Worm (Caenorhabditis elegans): ENCODE measurements around the gene M117.1.

Gene M117.1

DNA sequence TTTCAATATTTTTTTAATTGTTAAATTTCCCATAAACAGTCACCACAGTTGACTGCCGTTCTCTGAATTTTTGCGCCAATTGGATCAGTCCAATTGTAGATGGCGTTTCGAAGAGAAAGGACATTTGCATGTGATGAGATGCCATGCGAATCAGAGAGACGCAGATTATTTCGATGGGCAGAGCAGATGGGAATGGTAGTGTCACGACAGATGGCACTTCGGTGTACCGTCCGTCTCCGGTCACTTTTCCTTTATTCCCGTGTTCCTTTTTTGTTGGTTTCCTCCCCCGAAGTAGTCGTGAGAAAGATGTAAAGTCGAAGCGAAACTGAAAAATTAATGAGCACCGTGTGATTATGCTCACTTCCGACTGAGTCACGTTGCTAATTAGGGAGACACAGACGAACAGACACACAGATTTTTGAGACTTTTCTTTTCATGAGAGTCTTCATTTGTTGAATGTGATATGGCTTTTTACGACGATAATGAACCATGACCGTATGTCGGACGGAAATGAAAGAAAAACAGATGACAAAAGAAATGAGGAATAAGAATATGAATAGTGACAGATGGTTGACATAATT, 53.7 kb downstream of the M117.1 start:
- no peak for TF ChIP-seq jun-1 (tag; optimal IDR thresholded peaks at IDR 0.05)
- TF ChIP-seq nhr-47 (tag; optimal IDR thresholded peaks at IDR 0.05) = peak; percentile 20
- peak; percentile 29 for TF ChIP-seq fkh-8 (tag; optimal IDR thresholded peaks at IDR 0.05)
- peak; percentile 6 for TF ChIP-seq egl-13 (tag; optimal IDR thresholded peaks at IDR 0.05)
- TF ChIP-seq unc-86 (tag; optimal IDR thresholded peaks at IDR 0.05) = peak; percentile 58
- no peak for TF ChIP-seq pqm-1 (tag; optimal IDR thresholded peaks at IDR 0.05)
- peak; percentile 65 for TF ChIP-seq lin-14 (GFP tag; optimal IDR thresholded peaks at IDR 0.05)
- TF ChIP-seq dsc-1 (tag; optimal IDR thresholded peaks at IDR 0.05) = peak; percentile 73
- TF ChIP-seq ztf-11 (tag; optimal IDR thresholded peaks at IDR 0.05) = peak in 1 of 2 experiments; percentile 45
- no peak for TF ChIP-seq efl-1 (optimal IDR thresholded peaks at IDR 0.05)
- no peak for TF ChIP-seq efl-1 (GFP tag; optimal IDR thresholded peaks at IDR 0.05 in 1 of 2)

DNA sequence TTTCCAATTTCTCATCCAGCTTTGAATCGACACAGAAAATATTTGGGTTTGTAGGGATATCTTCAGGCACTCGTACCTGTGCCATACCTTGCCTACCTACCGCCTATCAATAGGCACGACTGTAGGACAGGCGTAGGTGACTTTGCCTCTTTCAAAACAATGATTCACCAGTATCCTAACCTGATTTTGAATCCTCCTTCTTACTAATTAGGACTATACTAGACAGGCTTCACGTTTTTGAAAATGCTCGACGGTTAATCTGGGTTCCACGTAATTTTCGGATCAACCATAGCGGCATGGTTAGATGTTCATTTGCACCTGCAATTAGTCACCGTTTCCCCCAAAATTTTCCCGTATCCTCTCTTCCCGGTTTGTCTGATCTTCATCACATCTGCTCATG, 54.4 kb downstream of the M117.1 start:
- no peak for TF ChIP-seq ceh-63 (GFP tag; optimal IDR thresholded peaks at IDR 0.05)
- TF ChIP-seq tlp-1 (tag; optimal IDR thresholded peaks at IDR 0.05) = no peak
- TF ChIP-seq nhr-71 (tag; optimal IDR thresholded peaks at IDR 0.05) = no peak
- no peak for TF ChIP-seq nhr-19 (GFP tag; conservative IDR thresholded peaks at IDR 0.05)
- TF ChIP-seq pqm-1 (tag; optimal IDR thresholded peaks at IDR 0.05) = no peak
- no peak for TF ChIP-seq lir-3 (tag; optimal IDR thresholded peaks at IDR 0.05; ENCODE audit: poor library complexity)
- TF ChIP-seq aly-2 (tag; optimal IDR thresholded peaks at IDR 0.05) = no peak
- no peak for TF ChIP-seq mef-2 (tag; optimal IDR thresholded peaks at IDR 0.05)
- no peak for TF ChIP-seq ceh-82 (tag; optimal IDR thresholded peaks at IDR 0.05)
- no peak for TF ChIP-seq skn-1 (tag; optimal IDR thresholded peaks at IDR 0.05)
- TF ChIP-seq nhr-76 (tag; optimal IDR thresholded peaks at IDR 0.05) = no peak
- no peak for TF ChIP-seq fkh-4 (tag; optimal IDR thresholded peaks at IDR 0.05; ENCODE audit: borderline replicate concordance)
- TF ChIP-seq mab-9 (GFP tag; IDR thresholded peaks at IDR 0.05) = no peak
- TF ChIP-seq irx-1 (tag; optimal IDR thresholded peaks at IDR 0.05) = no peak
- no peak for TF ChIP-seq unc-86 (tag; optimal IDR thresholded peaks at IDR 0.05)
- TF ChIP-seq hlh-17 (GFP tag; optimal IDR thresholded peaks at IDR 0.05; ENCODE audit: borderline replicate concordance) = no peak
- TF ChIP-seq efl-3 (GFP tag; optimal IDR thresholded peaks at IDR 0.05) = no peak
- TF ChIP-seq lin-14 (GFP tag; optimal IDR thresholded peaks at IDR 0.05) = no peak
- TF ChIP-seq xbp-1 (tag; optimal IDR thresholded peaks at IDR 0.05) = no peak

Data from whole organism, L1 larva.